Worm (Caenorhabditis elegans) whole organism, L3 larva: Measurements from ENCODE around the gene mrps-22.
A peak's percentile ranks its signal among the peaks of the same experiment; 100 is the strongest.

Experiments used
- R02D3.7 ChIP-seq: fragments of 150-350 bp; optimal IDR thresholded peaks from 2 replicates; lab custom pipeline; 2014; ENCODE audit warnings: missing biosample characterization, missing genetic modification characterization
- ZK546.5 ChIP-seq: sonication (generic microtip); optimal IDR thresholded peaks from 2 replicates; lab custom pipeline; 2017; ENCODE audit warnings: missing biosample characterization, missing genetic modification characterization
- aly-2 ChIP-seq: fragments of 150-350 bp; optimal IDR thresholded peaks from 2 replicates; lab custom pipeline; 2014; ENCODE audit warnings: missing biosample characterization, missing genetic modification characterization
- ama-1 ChIP-seq: fragments of 150-350 bp; optimal IDR thresholded peaks from 2 replicates; lab custom pipeline; 2018
- ceh-16 ChIP-seq: sonication (generic microtip); optimal IDR thresholded peaks from 2 replicates; lab custom pipeline; 2017; ENCODE audit warnings: missing biosample characterization, missing genetic modification characterization
- ceh-28 ChIP-seq: fragments of 150-350 bp; optimal IDR thresholded peaks from 2 replicates; lab custom pipeline; 2014; ENCODE audit warnings: missing biosample characterization, missing genetic modification reagents, missing genetic modification characterization
- ceh-82 ChIP-seq: fragments of 150-350 bp; optimal IDR thresholded peaks from 2 replicates; lab custom pipeline; 2014; ENCODE audit warnings: missing biosample characterization, missing genetic modification characterization
- ceh-9 ChIP-seq: sonication (generic microtip); optimal IDR thresholded peaks from 2 replicates; lab custom pipeline; 2018; ENCODE audit warnings: missing biosample characterization, missing genetic modification characterization
- daf-12 ChIP-seq: fragments of 150-350 bp; optimal IDR thresholded peaks from 2 replicates; lab custom pipeline; 2014; ENCODE audit warnings: missing biosample characterization, missing genetic modification reagents, missing genetic modification characterization
- egl-27 ChIP-seq: sonication (generic microtip); optimal IDR thresholded peaks from 4 replicates; lab custom pipeline; 2017; ENCODE audit warnings: missing biosample characterization, missing genetic modification reagents, missing genetic modification characterization
- egl-5 ChIP-seq: fragments of 150-350 bp; optimal IDR thresholded peaks from 2 replicates; lab custom pipeline; 2017; ENCODE audit warnings: missing biosample characterization, missing genetic modification reagents, missing genetic modification characterization, inconsistent platforms
- elt-1 ChIP-seq: fragments of 150-350 bp; optimal IDR thresholded peaks from 2 replicates; lab custom pipeline; 2014; ENCODE audit warnings: missing biosample characterization, missing genetic modification characterization
- elt-2 ChIP-seq: sonication (generic microtip); optimal IDR thresholded peaks from 2 replicates; lab custom pipeline; 2016; ENCODE audit warnings: missing genetic modification reagents, mild to moderate bottlenecking, missing genetic modification characterization, missing compliant biosample characterization
- elt-3 ChIP-seq, 3 experiments: fragments of 150-350 bp in 1 of 3; sonication (generic microtip) in 2 of 3; optimal IDR thresholded peaks; 2 replicates in 2 of 3; 4 replicates in 1 of 3; lab custom pipeline; 2014 to 2017; ENCODE audit warnings: missing biosample characterization in 3 of 3, missing genetic modification characterization in 3 of 3
- eor-1 ChIP-seq, 2 experiments: fragments of 150-350 bp; optimal IDR thresholded peaks; 2 replicates each; lab custom pipeline; 2014 to 2018; ENCODE audit warnings: missing biosample characterization in 2 of 2, missing genetic modification characterization in 2 of 2
- fkh-10 ChIP-seq: sonication (generic microtip); optimal IDR thresholded peaks from 2 replicates; lab custom pipeline; 2017; ENCODE audit warnings: missing biosample characterization, missing genetic modification reagents, missing genetic modification characterization
- fkh-2 ChIP-seq: fragments of 150-350 bp; optimal IDR thresholded peaks from 2 replicates; lab custom pipeline; 2014; ENCODE audit warnings: missing biosample characterization, missing genetic modification reagents, missing genetic modification characterization
- fos-1 ChIP-seq: fragments of 150-350 bp; optimal IDR thresholded peaks from 2 replicates; lab custom pipeline; 2014; ENCODE audit warnings: missing biosample characterization, missing genetic modification characterization
- hmg-11 ChIP-seq: sonication (generic microtip); optimal IDR thresholded peaks from 2 replicates; lab custom pipeline; 2016; ENCODE audit warnings: missing genetic modification characterization, missing compliant biosample characterization
- jun-1 ChIP-seq: fragments of 150-350 bp; optimal IDR thresholded peaks from 2 replicates; lab custom pipeline; 2014; ENCODE audit warnings: missing biosample characterization, missing genetic modification reagents, missing genetic modification characterization
- lin-15B ChIP-seq: fragments of 150-350 bp; optimal IDR thresholded peaks from 2 replicates; lab custom pipeline; 2014; ENCODE audit warnings: missing biosample characterization, missing genetic modification characterization
- lin-39 ChIP-seq: fragments of 150-350 bp; optimal IDR thresholded peaks from 2 replicates; lab custom pipeline; 2018; ENCODE audit warnings: missing biosample characterization, missing genetic modification reagents, missing genetic modification characterization
- lsy-12 ChIP-seq: sonication (generic microtip); optimal IDR thresholded peaks from 2 replicates; lab custom pipeline; 2016; ENCODE audit warnings: mild to moderate bottlenecking, missing genetic modification characterization, missing compliant biosample characterization
- nfya-1 ChIP-seq: sonication (generic microtip); optimal IDR thresholded peaks from 2 replicates; lab custom pipeline; 2017; ENCODE audit warnings: missing genetic modification characterization, mild to moderate bottlenecking, missing compliant biosample characterization, antibody characterized with exemption, moderate library complexity; ENCODE audit not compliant: insufficient read depth
- nhr-11 ChIP-seq: fragments of 150-350 bp; optimal IDR thresholded peaks from 2 replicates; lab custom pipeline; 2014; ENCODE audit warnings: missing biosample characterization, missing genetic modification characterization
- nhr-12 ChIP-seq: fragments of 150-350 bp; optimal IDR thresholded peaks from 2 replicates; lab custom pipeline; 2014; ENCODE audit warnings: missing biosample characterization, missing genetic modification characterization
- nhr-23 ChIP-seq: fragments of 150-350 bp; optimal IDR thresholded peaks from 2 replicates; lab custom pipeline; 2014; ENCODE audit warnings: missing biosample characterization, missing genetic modification reagents, missing genetic modification characterization
- nhr-237 ChIP-seq: fragments of 150-350 bp; optimal IDR thresholded peaks from 2 replicates; lab custom pipeline; 2014; ENCODE audit warnings: missing biosample characterization, missing genetic modification characterization
- nhr-25 ChIP-seq: sonication (generic microtip); optimal IDR thresholded peaks from 2 replicates; lab custom pipeline; 2017; ENCODE audit warnings: missing biosample characterization, missing genetic modification characterization
- nhr-43 ChIP-seq: sonication (generic microtip); optimal IDR thresholded peaks from 2 replicates; lab custom pipeline; 2016; ENCODE audit warnings: mild to moderate bottlenecking, missing genetic modification characterization, missing compliant biosample characterization; ENCODE audit not compliant: poor library complexity, severe bottlenecking
- nhr-76 ChIP-seq: fragments of 150-350 bp; sonication (generic microtip); optimal IDR thresholded peaks from 5 replicates; lab custom pipeline; 2014; ENCODE audit warnings: missing biosample characterization, missing genetic modification characterization
- nhr-77 ChIP-seq: fragments of 150-350 bp; optimal IDR thresholded peaks from 2 replicates; lab custom pipeline; 2014; ENCODE audit warnings: missing biosample characterization, missing genetic modification characterization
- pha-4 ChIP-seq: fragments of 150-350 bp; optimal IDR thresholded peaks from 2 replicates; lab custom pipeline; 2014; ENCODE audit warnings: missing biosample characterization, missing genetic modification reagents, missing genetic modification characterization
- pqm-1 ChIP-seq: fragments of 150-350 bp; optimal IDR thresholded peaks from 2 replicates; lab custom pipeline; 2017; ENCODE audit warnings: missing biosample characterization, missing genetic modification characterization, inconsistent platforms
- skn-1 ChIP-seq: fragments of 150-350 bp; optimal IDR thresholded peaks from 2 replicates; lab custom pipeline; 2014; ENCODE audit warnings: missing biosample characterization, missing genetic modification characterization
- snpc-4 ChIP-seq: fragments of 150-350 bp; optimal IDR thresholded peaks from 2 replicates; lab custom pipeline; 2014; ENCODE audit warnings: missing biosample characterization, missing genetic modification characterization
- tbx-2 ChIP-seq: sonication (generic microtip); optimal IDR thresholded peaks from 2 replicates; lab custom pipeline; 2016; ENCODE audit warnings: mild to moderate bottlenecking, missing genetic modification characterization, missing compliant biosample characterization
- unc-39 ChIP-seq: sonication (generic microtip); optimal IDR thresholded peaks from 4 replicates; lab custom pipeline; 2017; ENCODE audit warnings: missing biosample characterization, missing genetic modification characterization
- unc-62 ChIP-seq: fragments of 150-350 bp; sonication (generic microtip); optimal IDR thresholded peaks from 4 replicates; lab custom pipeline; 2014; ENCODE audit warnings: missing biosample characterization, missing genetic modification reagents, missing genetic modification characterization
- ztf-11 ChIP-seq: fragments of 150-350 bp; optimal IDR thresholded peaks from 2 replicates; lab custom pipeline; 2014; ENCODE audit warnings: missing biosample characterization, missing genetic modification characterization
- ztf-4 ChIP-seq: fragments of 150-350 bp; optimal IDR thresholded peaks from 2 replicates; lab custom pipeline; 2014; ENCODE audit warnings: missing biosample characterization, missing genetic modification characterization

mrps-22 gene

DNA sequence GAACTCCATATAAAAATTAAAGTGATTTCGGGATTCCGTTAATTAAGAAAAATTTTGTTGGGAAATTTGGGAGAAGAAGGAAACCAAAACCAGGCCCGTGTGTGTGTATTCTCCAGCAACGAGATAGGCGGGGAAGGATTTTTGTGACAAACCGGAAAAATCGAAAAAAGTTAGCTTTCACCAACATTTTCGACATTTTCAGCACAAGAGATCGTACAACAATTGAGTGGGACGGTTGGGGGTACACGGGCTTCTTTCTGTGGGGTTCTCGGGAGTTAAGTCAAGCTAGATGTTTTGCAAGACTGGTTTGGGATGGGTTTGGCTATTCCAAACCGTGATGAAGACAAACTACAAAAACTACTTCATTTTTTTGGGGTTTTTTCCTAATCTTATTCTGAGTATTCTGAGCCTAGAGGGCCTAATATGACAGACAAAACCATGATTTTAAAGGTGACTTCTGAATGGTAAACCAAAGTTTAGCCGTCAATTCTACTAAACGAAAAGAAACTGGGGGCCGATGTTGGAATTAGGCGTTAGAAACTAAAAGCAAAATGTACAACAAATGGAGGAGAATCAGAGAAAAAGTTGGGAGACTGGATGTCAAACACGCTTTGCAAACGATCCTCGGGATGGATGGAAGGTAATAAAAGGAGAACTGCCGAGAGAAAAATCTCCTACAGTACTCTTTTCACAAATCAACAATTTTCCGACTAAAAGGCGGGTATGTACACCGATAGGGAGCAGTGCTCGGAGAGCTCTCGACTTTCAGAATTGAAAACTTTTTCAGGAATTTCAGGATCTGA is 39.6 kb upstream of the mrps-22 start:
- TF ChIP-seq nhr-11 (tag; lab: Kevin White, UChicago) (peak; percentile 1), nhr-76 (tag; lab: Kevin White, UChicago) (no peak), nfya-1 (tag; lab: Kevin White, UChicago) (peak; percentile 40), nhr-43 (tag; lab: Kevin White, UChicago) (peak; percentile 70), ztf-11 (tag; lab: Kevin White, UChicago) (no peak), ceh-82 (tag; lab: Kevin White, UChicago) (no peak), egl-5 (tag; lab: Kevin White, UChicago) (no peak), nhr-25 (tag; lab: Kevin White, UChicago) (peak; percentile 69), lin-15B (tag; lab: Kevin White, UChicago) (no peak), ama-1 (lab: Kevin White, UChicago) (peak; percentile 90), unc-62 (GFP tag; lab: Kevin White, UChicago) (no peak), ztf-4 (peak; percentile 62), jun-1 (tag; lab: Kevin White, UChicago) (peak; percentile 12), nhr-23 (tag; lab: Kevin White, UChicago) (peak; percentile 50)

DNA sequence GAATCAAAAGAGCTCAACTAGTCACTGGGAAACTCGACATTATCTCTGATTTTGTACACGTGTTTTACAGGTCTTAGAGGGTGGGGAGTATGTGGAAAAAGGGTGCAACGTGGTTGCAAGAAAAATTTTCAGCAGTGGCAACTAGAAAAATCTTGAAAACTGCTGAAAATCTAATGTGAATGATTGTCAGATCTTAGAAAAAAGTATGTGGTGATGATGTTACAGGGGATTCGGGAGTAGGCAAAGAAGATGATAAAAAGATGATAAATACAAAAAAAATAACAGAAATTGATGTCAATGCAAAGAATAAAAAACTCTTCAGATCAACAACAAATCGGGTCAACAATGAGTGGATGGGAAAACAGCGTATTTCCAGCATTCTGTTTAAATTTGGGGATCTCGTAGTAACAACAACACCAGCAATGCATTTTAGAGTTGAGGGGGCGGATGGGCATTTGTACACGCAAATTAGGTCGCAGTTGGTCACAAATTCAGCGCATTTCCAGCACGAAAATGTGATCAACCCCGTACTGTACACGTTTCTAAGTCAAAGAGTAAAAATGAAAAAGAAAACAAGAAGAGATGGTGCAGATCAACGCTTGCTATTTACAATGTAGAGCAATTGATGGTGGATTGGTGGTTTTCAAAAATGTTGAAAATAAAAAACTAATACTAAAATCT is 38.8 kb upstream of the mrps-22 start:
- TF ChIP-seq egl-5 (tag; lab: Kevin White, UChicago) (no peak), jun-1 (tag; lab: Kevin White, UChicago) (peak; percentile 9), pha-4 (peak; percentile 27), pqm-1 (no peak), nfya-1 (tag; lab: Kevin White, UChicago) (no peak), hmg-11 (tag; lab: Kevin White, UChicago) (no peak), ztf-11 (tag; lab: Kevin White, UChicago) (no peak), nhr-11 (tag; lab: Kevin White, UChicago) (no peak), eor-1 (tag; optimal IDR thresholded peaks at IDR 0.05; lab: Kevin White, UChicago) (no peak), lsy-12 (no peak), daf-12 (no peak), fkh-2 (no peak), elt-1 (tag; lab: Kevin White, UChicago) (peak; percentile 7), nhr-23 (tag; lab: Kevin White, UChicago) (no peak), lin-39 (tag; lab: Kevin White, UChicago) (no peak), aly-2 (tag; lab: Kevin White, UChicago) (no peak), ceh-28 (tag; lab: Kevin White, UChicago) (no peak), elt-2 (no peak), nhr-43 (tag; lab: Kevin White, UChicago) (no peak), nhr-12 (no peak), elt-3 (tag; optimal IDR thresholded peaks at IDR 0.05; lab: Kevin White, UChicago) (peak in 1 of 3 experiments; percentile 11), nhr-77 (tag; lab: Kevin White, UChicago) (no peak), R02D3.7 (tag; lab: Kevin White, UChicago) (no peak), ztf-4 (no peak), snpc-4 (tag; lab: Kevin White, UChicago) (no peak), tbx-2 (tag; lab: Kevin White, UChicago) (no peak), fkh-10 (GFP tag; lab: Kevin White, UChicago) (no peak), unc-39 (tag; lab: Kevin White, UChicago) (no peak), ceh-9 (tag; lab: Kevin White, UChicago) (no peak), nhr-76 (tag; lab: Kevin White, UChicago) (no peak), skn-1 (tag; lab: Kevin White, UChicago) (no peak), lin-15B (tag; lab: Kevin White, UChicago) (no peak), ceh-16 (no peak), nhr-237 (tag; lab: Kevin White, UChicago) (no peak), fos-1 (tag; lab: Kevin White, UChicago) (no peak), egl-27 (tag; lab: Kevin White, UChicago) (no peak), nhr-25 (tag; lab: Kevin White, UChicago) (peak; percentile 8), ama-1 (lab: Kevin White, UChicago) (peak; percentile 47), ZK546.5 (tag; lab: Kevin White, UChicago) (no peak)
